Worm (Caenorhabditis elegans): ENCODE results near the gene srx-50.
A peak's percentile ranks its signal among the peaks of the same experiment; 100 is the strongest.

The srx-50 gene

DNA sequence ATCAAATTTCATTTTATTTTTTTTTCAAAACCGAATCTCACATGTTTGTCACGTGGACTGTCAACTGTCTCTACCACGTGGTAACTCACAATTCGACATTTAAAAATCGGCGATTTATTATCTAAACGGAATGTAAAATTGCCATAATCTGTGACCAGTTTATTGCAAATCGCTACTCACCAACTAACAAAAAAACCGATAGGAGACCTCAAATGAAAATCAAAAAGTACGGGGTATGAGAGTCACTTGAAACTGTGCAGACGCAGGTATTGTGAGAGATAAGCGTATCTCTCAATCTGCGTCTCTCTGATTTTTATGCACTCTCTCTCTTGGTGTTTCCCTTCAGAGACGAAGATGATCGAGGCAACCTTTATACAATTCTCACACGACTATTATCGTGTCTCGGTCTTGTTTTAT is 10.0 kb upstream of the srx-50 start (continued):
- TF ChIP-seq mab-9 (GFP tag; IDR thresholded peaks at IDR 0.05): no peak
- TF ChIP-seq lir-3 (tag; optimal IDR thresholded peaks at IDR 0.05; ENCODE audit: poor library complexity): no peak
- TF ChIP-seq mef-2 (tag; optimal IDR thresholded peaks at IDR 0.05): peak; percentile 16
- no peak for TF ChIP-seq lin-15B (tag; optimal IDR thresholded peaks at IDR 0.05)
- TF ChIP-seq lsy-2 (tag; optimal IDR thresholded peaks at IDR 0.05): peak; percentile 66 to 67
- no peak for TF ChIP-seq vab-15 (tag; optimal IDR thresholded peaks at IDR 0.05)
- TF ChIP-seq swsn-7 (tag; optimal IDR thresholded peaks at IDR 0.05): peak; percentile 49
- peak; percentile 93 for TF ChIP-seq elt-2 (tag; optimal IDR thresholded peaks at IDR 0.05)
- no peak for TF ChIP-seq Y116A8C.19 (tag; optimal IDR thresholded peaks at IDR 0.05; ENCODE audit: borderline replicate concordance)
- peak; percentile 28 to 74 for TF ChIP-seq lin-35 (GFP tag; optimal IDR thresholded peaks at IDR 0.05)
- no peak for TF ChIP-seq aly-2 (tag; optimal IDR thresholded peaks at IDR 0.05)
- TF ChIP-seq C16A3.4 (tag; optimal IDR thresholded peaks at IDR 0.05): peak; percentile 44
- TF ChIP-seq alr-1 (tag; optimal IDR thresholded peaks at IDR 0.05; ENCODE audit: borderline replicate concordance): no peak
- TF ChIP-seq fkh-8 (tag; optimal IDR thresholded peaks at IDR 0.05): no peak
- TF ChIP-seq egl-13 (tag; optimal IDR thresholded peaks at IDR 0.05): no peak
- no peak for TF ChIP-seq efl-3 (GFP tag; optimal IDR thresholded peaks at IDR 0.05)
- TF ChIP-seq pax-3 (tag; optimal IDR thresholded peaks at IDR 0.05): no peak
- peak; percentile 71 for TF ChIP-seq fos-1 (tag; optimal IDR thresholded peaks at IDR 0.05)
- TF ChIP-seq ceh-90 (tag; optimal IDR thresholded peaks at IDR 0.05): no peak
- no peak for TF ChIP-seq isw-1 (GFP tag; IDR thresholded peaks at IDR 0.05)
- peak; percentile 9 for TF ChIP-seq skn-1 (tag; optimal IDR thresholded peaks at IDR 0.05)
- TF ChIP-seq ama-1 (optimal IDR thresholded peaks at IDR 0.05): peak; percentile 69
- TF ChIP-seq aha-1 (tag; optimal IDR thresholded peaks at IDR 0.05): no peak
- peak; percentile 70 for TF ChIP-seq nhr-47 (tag; optimal IDR thresholded peaks at IDR 0.05)
- peak; percentile 91 for TF ChIP-seq nhr-71 (tag; optimal IDR thresholded peaks at IDR 0.05)
- TF ChIP-seq C04F5.9 (tag; optimal IDR thresholded peaks at IDR 0.05): peak; percentile 21
- peak in 1 of 2 experiments; percentile 59 for TF ChIP-seq egl-27 (tag; optimal IDR thresholded peaks at IDR 0.05)
- TF ChIP-seq F16B12.6 (tag; optimal IDR thresholded peaks at IDR 0.05): no peak
- TF ChIP-seq elt-3 (tag; optimal IDR thresholded peaks at IDR 0.05): peak in 3 of 6 experiments; percentile 81 to 91 (median 91)
- peak in 1 of 2 experiments; percentile 86 for TF ChIP-seq mdl-1 (tag; optimal IDR thresholded peaks at IDR 0.05)
- TF ChIP-seq ceh-8 (GFP tag; optimal IDR thresholded peaks at IDR 0.05): no peak
- peak; percentile 79 for TF ChIP-seq blmp-1 (tag; optimal IDR thresholded peaks at IDR 0.05)
- TF ChIP-seq efl-1 (optimal IDR thresholded peaks at IDR 0.05): peak; percentile 27 to 56
- TF ChIP-seq efl-1 (GFP tag; optimal IDR thresholded peaks at IDR 0.05 in 1 of 2): peak; percentile 22 to 91
- peak; percentile 28 for TF ChIP-seq jun-1 (tag; optimal IDR thresholded peaks at IDR 0.05)
- no peak for TF ChIP-seq hlh-17 (GFP tag; optimal IDR thresholded peaks at IDR 0.05; ENCODE audit: borderline replicate concordance)
- peak; percentile 78 for TF ChIP-seq grh-1 (GFP tag; IDR thresholded peaks at IDR 0.05)

DNA sequence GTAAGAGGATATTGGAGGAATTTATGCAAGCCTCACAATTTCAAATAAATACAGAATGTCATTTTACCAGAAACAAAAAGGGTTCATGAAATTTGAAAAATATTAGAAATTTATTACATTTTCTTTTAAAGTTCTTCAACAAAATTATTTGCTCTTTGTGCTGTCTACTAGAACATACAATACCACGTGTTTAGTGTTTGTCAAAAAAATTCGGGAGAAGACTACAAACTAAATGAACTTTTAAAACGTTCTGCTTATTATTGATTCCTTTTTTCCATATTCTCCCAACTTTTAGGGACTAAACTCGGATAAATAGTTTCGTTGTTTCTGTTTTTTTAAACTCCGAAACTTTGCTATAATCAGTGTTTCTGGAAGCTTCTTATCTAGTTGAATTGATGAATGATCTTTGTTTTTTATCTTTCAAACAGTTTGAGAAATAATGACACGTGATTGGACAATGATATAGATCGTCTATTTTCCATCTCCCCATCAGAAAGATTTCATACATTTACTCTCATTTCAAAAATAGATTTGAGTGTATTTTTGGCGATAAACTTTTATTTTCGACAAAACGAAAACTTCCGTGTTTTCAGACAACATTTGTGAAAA is 9.0 kb upstream of the srx-50 start:
- TF ChIP-seq nhr-28 (tag; optimal IDR thresholded peaks at IDR 0.05) (no peak), elt-3 (tag; optimal IDR thresholded peaks at IDR 0.05) (peak in 2 of 6 experiments; percentile 31 to 57), snu-23 (GFP tag; optimal IDR thresholded peaks at IDR 0.05) (peak; percentile 50), nhr-90 (tag; optimal IDR thresholded peaks at IDR 0.05; ENCODE audit: poor library complexity) (peak; percentile 4), lir-3 (tag; optimal IDR thresholded peaks at IDR 0.05; ENCODE audit: poor library complexity) (no peak), fkh-10 (GFP tag; optimal IDR thresholded peaks at IDR 0.05) (no peak), C16A3.4 (tag; optimal IDR thresholded peaks at IDR 0.05) (no peak), lin-14 (GFP tag; optimal IDR thresholded peaks at IDR 0.05) (peak; percentile 37), nhr-20 (tag; optimal IDR thresholded peaks at IDR 0.05) (peak; percentile 66), nhr-84 (tag; optimal IDR thresholded peaks at IDR 0.05) (no peak), nhr-85 (tag) (peak; percentile 85), lsy-2 (tag; optimal IDR thresholded peaks at IDR 0.05) (peak in 1 of 2 experiments; percentile 33), blmp-1 (tag; optimal IDR thresholded peaks at IDR 0.05) (peak; percentile 10), ztf-4 (tag; optimal IDR thresholded peaks at IDR 0.05) (peak; percentile 6), elt-2 (tag; optimal IDR thresholded peaks at IDR 0.05) (peak; percentile 73), tbx-2 (tag; optimal IDR thresholded peaks at IDR 0.05) (no peak), nhr-47 (tag; optimal IDR thresholded peaks at IDR 0.05) (peak; percentile 4), lin-35 (GFP tag; optimal IDR thresholded peaks at IDR 0.05) (peak in 1 of 2 experiments; percentile 66), grh-1 (GFP tag; IDR thresholded peaks at IDR 0.05) (peak; percentile 42; the same call in 1 of the 2 replicates), efl-1 (optimal IDR thresholded peaks at IDR 0.05) (no peak), efl-1 (GFP tag; optimal IDR thresholded peaks at IDR 0.05 in 1 of 2) (peak in 1 of 2 experiments; percentile 84), isw-1 (GFP tag; IDR thresholded peaks at IDR 0.05) (no peak), zag-1 (tag; optimal IDR thresholded peaks at IDR 0.05) (no peak), nhr-19 (GFP tag; conservative IDR thresholded peaks at IDR 0.05) (peak; percentile 57), mep-1 (tag; optimal IDR thresholded peaks at IDR 0.05) (peak; percentile 30), nhr-71 (tag; optimal IDR thresholded peaks at IDR 0.05) (peak; percentile 62)

All from whole organism, L1 larva.